Worm (Caenorhabditis elegans): ENCODE results near the gene prp-9.

- TF ChIP-seq W03F9.2 (tag; optimal IDR thresholded peaks at IDR 0.05) (no peak), dao-5 (tag; optimal IDR thresholded peaks at IDR 0.05) (no peak), him-1 (tag; optimal IDR thresholded peaks at IDR 0.05) (no peak)
These were observed 6.1 kb upstream of the prp-9 start, which contains the start of gene gldi-7 for ce11 chrII:8531181-8531759.
